Worm (Caenorhabditis elegans) whole organism, young adult: ENCODE data around the gene F45G2.9.

Experiments used
- B0019.2 ChIP-seq: fragments of 200-800 bp; sonication (Bioruptor generic); conservative IDR thresholded peaks from 2 replicates; pipeline ENCODE4 v1.3.6; 2022; ENCODE audit warnings: missing genetic modification reagents, missing genetic modification characterization, missing compliant biosample characterization
- B0336.3 ChIP-seq: fragments of 200-800 bp; sonication (Bioruptor generic); IDR thresholded peaks from 2 replicates; pipeline ENCODE4 v1.3.6; 2022; ENCODE audit warnings: missing genetic modification characterization, missing compliant biosample characterization
- F37B4.10 ChIP-seq: fragments of 200-800 bp; sonication (Bioruptor generic); IDR thresholded peaks from 2 replicates; pipeline ENCODE4 v1.3.6; 2022; ENCODE audit warnings: missing genetic modification characterization, missing compliant biosample characterization
- Y53G8AR.9 ChIP-seq: fragments of 200-800 bp; sonication (Bioruptor generic); conservative IDR thresholded peaks from 2 replicates; pipeline ENCODE4 v1.3.6; 2022; ENCODE audit warnings: missing genetic modification reagents, missing genetic modification characterization, missing compliant biosample characterization
- ama-1 ChIP-seq, 3 experiments: fragments of 150-350 bp in 1 of 3; sonication (generic microtip) in 2 of 3; optimal IDR thresholded peaks; 2 replicates each; lab custom pipeline; 2014 to 2018; ENCODE audit warnings: missing biosample characterization in 2 of 3, missing genetic modification characterization in 2 of 3, missing genetic modification reagents in 2 of 3
- ceh-27 ChIP-seq: fragments of 200-800 bp; sonication (Bioruptor generic); optimal IDR thresholded peaks from 2 replicates; lab custom pipeline; 2018; ENCODE audit warnings: mild to moderate bottlenecking, missing genetic modification characterization, moderate library complexity, missing compliant biosample characterization
- chd-7 ChIP-seq: sonication (generic microtip); optimal IDR thresholded peaks from 2 replicates; lab custom pipeline; 2016; ENCODE audit warnings: mild to moderate bottlenecking, missing genetic modification characterization, moderate library complexity, missing compliant biosample characterization
- die-1 ChIP-seq: sonication (generic microtip); optimal IDR thresholded peaks from 2 replicates; lab custom pipeline; 2016; ENCODE audit warnings: missing genotype, mild to moderate bottlenecking, missing genetic modification characterization, missing compliant biosample characterization
- egrh-3 ChIP-seq: fragments of 200-800 bp; sonication (Bioruptor generic); IDR thresholded peaks from 2 replicates; pipeline ENCODE4 v1.3.6; 2022; ENCODE audit warnings: missing genetic modification reagents, missing genetic modification characterization, missing compliant biosample characterization
- lin-35 ChIP-seq, 3 experiments: fragments of 150-350 bp in 2 of 3; sonication (generic microtip) in 1 of 3; optimal IDR thresholded peaks; 2 replicates each; lab custom pipeline; 2014 to 2018; ENCODE audit warnings: missing biosample characterization in 3 of 3, missing genetic modification characterization in 3 of 3, missing genetic modification reagents in 3 of 3
- somi-1 ChIP-seq: fragments of 200-800 bp; sonication (Bioruptor generic); optimal IDR thresholded peaks from 2 replicates; lab custom pipeline; 2018; ENCODE audit warnings: mild to moderate bottlenecking, missing genetic modification characterization, missing compliant biosample characterization
- ztf-22 ChIP-seq: fragments of 200-800 bp; sonication (Bioruptor generic); optimal IDR thresholded peaks from 2 replicates; lab custom pipeline; 2018; ENCODE audit warnings: mild to moderate bottlenecking, missing genetic modification characterization, moderate library complexity, missing compliant biosample characterization

ce11 chrIII:13462138-13462634, 25.4 kb upstream of the F45G2.9 start, which contains the start of the genes abcf-2 and T27E9.2:
- TF ChIP-seq chd-7 (tag; lab: Kevin White, UChicago) = no peak
- TF ChIP-seq die-1 (tag; lab: Kevin White, UChicago) = no peak
- no peak for TF ChIP-seq somi-1 (GFP tag; lab: Kevin White, UChicago)
- TF ChIP-seq Y53G8AR.9 = no peak
- TF ChIP-seq lin-35 (GFP tag; optimal IDR thresholded peaks at IDR 0.05; lab: Kevin White, UChicago) = no peak
- TF ChIP-seq ama-1 (optimal IDR thresholded peaks at IDR 0.05; lab: Kevin White, UChicago) = no peak
- TF ChIP-seq ama-1 (GFP tag; optimal IDR thresholded peaks at IDR 0.05; lab: Kevin White, UChicago) = no peak
- no peak for TF ChIP-seq F37B4.10
- no peak for TF ChIP-seq ceh-27
- no peak for TF ChIP-seq ztf-22 (GFP tag; lab: Kevin White, UChicago)
- TF ChIP-seq B0336.3 (GFP tag; lab: Robert Waterston, UW) = no peak
- no peak for TF ChIP-seq B0019.2 (GFP tag; lab: Robert Waterston, UW)
- no peak for TF ChIP-seq egrh-3 (GFP tag; lab: Robert Waterston, UW)
